Fruit fly (Drosophila melanogaster) whole organism, embryonic: ENCODE results near the gene sff.

Experiments used
- Ada2b ChIP-seq: fragments of 200-800 bp; sonication (Bioruptor generic); IDR thresholded peaks from 2 replicates; pipeline ENCODE4 v1.3.6; 2022; ENCODE audit warnings: missing biosample characterization, missing genetic modification characterization
- Adf1 ChIP-seq: fragments of 200-800 bp; sonication (Bioruptor generic); IDR thresholded peaks from 2 replicates; pipeline ENCODE4 v1.3.6; 2022; ENCODE audit warnings: missing biosample characterization, missing genetic modification characterization
- Asciz ChIP-seq: fragments of 200-800 bp; sonication (Bioruptor generic); optimal IDR thresholded peaks from 2 replicates; lab custom pipeline; 2017; ENCODE audit warnings: missing biosample characterization, mild to moderate bottlenecking, missing genetic modification characterization, missing genetic modification reagents
- Awh ChIP-seq: fragments of 200-800 bp; sonication (Bioruptor generic); IDR thresholded peaks from 2 replicates; pipeline ENCODE4, ENCODE4 v1.3.6; 2022; ENCODE audit warnings: missing biosample characterization, missing genetic modification characterization
- B-H2 ChIP-seq: fragments of 200-800 bp; sonication (Bioruptor generic); optimal IDR thresholded peaks from 2 replicates; lab custom pipeline; 2018; ENCODE audit warnings: missing biosample characterization, mild to moderate bottlenecking, missing genetic modification characterization
- Blimp-1 ChIP-seq: fragments of 200-800 bp; sonication (Bioruptor generic); optimal IDR thresholded peaks from 3 replicates; lab custom pipeline; 2018; ENCODE audit warnings: missing biosample characterization, missing genetic modification characterization, mild to moderate bottlenecking, moderate library complexity, missing genetic modification reagents
- BtbVII ChIP-seq: fragments of 200-800 bp; sonication (Bioruptor generic); optimal IDR thresholded peaks from 3 replicates; lab custom pipeline; 2017; ENCODE audit warnings: missing biosample characterization, mild to moderate bottlenecking, missing genetic modification characterization
- CG10543 ChIP-seq: fragments of 200-800 bp; sonication (Bioruptor generic); optimal IDR thresholded peaks from 3 replicates; lab custom pipeline; 2017; ENCODE audit warnings: missing biosample characterization, mild to moderate bottlenecking, missing genetic modification characterization, moderate library complexity
- CG11456 ChIP-seq: fragments of 200-800 bp; sonication (Bioruptor generic); IDR thresholded peaks from 3 replicates; pipeline ENCODE4 v1.3.6; 2022; ENCODE audit warnings: missing biosample characterization, missing genetic modification characterization
- CG11695 ChIP-seq: fragments of 200-800 bp; sonication (Bioruptor generic); IDR thresholded peaks from 3 replicates; pipeline ENCODE4 v1.3.6; 2022; ENCODE audit warnings: missing biosample characterization, missing genetic modification characterization
- CG13287 ChIP-seq: fragments of 200-800 bp; sonication (Bioruptor generic); IDR thresholded peaks from 2 replicates; pipeline ENCODE4 v1.3.6; 2022; ENCODE audit warnings: missing biosample characterization, missing genetic modification characterization; ENCODE audit not compliant: partially characterized antibody
- CG13894 ChIP-seq: fragments of 200-800 bp; sonication (Bioruptor generic); optimal IDR thresholded peaks from 3 replicates; lab custom pipeline; 2018; ENCODE audit warnings: missing biosample characterization, mild to moderate bottlenecking, missing genetic modification characterization, moderate library complexity
- CG15514 ChIP-seq: fragments of 200-800 bp; sonication (Bioruptor generic); optimal IDR thresholded peaks from 3 replicates; lab custom pipeline; 2017; ENCODE audit warnings: missing biosample characterization, missing genetic modification characterization, mild to moderate bottlenecking, moderate library complexity, missing genetic modification reagents
- CG32772 ChIP-seq: fragments of 200-800 bp; sonication (Bioruptor generic); IDR thresholded peaks from 2 replicates; pipeline ENCODE4 v1.3.6; 2022; ENCODE audit warnings: missing biosample characterization, missing genetic modification characterization
- CG3995 ChIP-seq: fragments of 200-800 bp; sonication (Bioruptor generic); optimal IDR thresholded peaks from 3 replicates; lab custom pipeline; 2016; ENCODE audit warnings: missing biosample characterization, missing genetic modification characterization
- CG4360 ChIP-seq: fragments of 200-800 bp; sonication (Bioruptor generic); IDR thresholded peaks from 2 replicates; pipeline ENCODE4 v1.3.6; 2022; ENCODE audit warnings: missing biosample characterization, missing genetic modification characterization
- CG7987 ChIP-seq: fragments of 200-800 bp; sonication (Bioruptor generic); optimal IDR thresholded peaks from 2 replicates; lab custom pipeline; 2018; ENCODE audit warnings: missing biosample characterization, mild to moderate bottlenecking, missing genetic modification characterization, moderate library complexity
- CG9932 ChIP-seq: fragments of 200-800 bp; sonication (Bioruptor generic); IDR thresholded peaks from 2 replicates; pipeline ENCODE4 v1.3.6; 2022; ENCODE audit warnings: missing biosample characterization, missing genetic modification characterization
- Deaf1 ChIP-seq: fragments of 200-800 bp; optimal IDR thresholded peaks from 3 replicates; lab custom pipeline; 2019; ENCODE audit warnings: missing biosample characterization, mild to moderate bottlenecking, missing genetic modification characterization, moderate library complexity
- Drgx ChIP-seq: fragments of 200-800 bp; sonication (Bioruptor generic); IDR thresholded peaks from 2 replicates; pipeline ENCODE4 v1.3.6; 2022; ENCODE audit warnings: missing biosample characterization, missing genetic modification characterization
- Med ChIP-seq: fragments of 200-800 bp; sonication (Bioruptor generic); peaks from one replicate; lab custom pipeline; 2016; ENCODE audit warnings: missing biosample characterization, missing genetic modification characterization, mild to moderate bottlenecking, inconsistent platforms, moderate library complexity
- NC2β ChIP-seq: fragments of 200-800 bp; sonication (Bioruptor generic); optimal IDR thresholded peaks from 2 replicates; lab custom pipeline; 2016; ENCODE audit warnings: missing biosample characterization, missing genetic modification characterization
- Oaz ChIP-seq: fragments of 200-800 bp; sonication (Bioruptor generic); IDR thresholded peaks from 2 replicates; pipeline ENCODE4 v1.3.6; 2022; ENCODE audit warnings: missing biosample characterization, missing genetic modification characterization
- Pdp1 ChIP-seq, 2 experiments: fragments of 200-800 bp; sonication (Bioruptor generic); optimal IDR thresholded peaks; 3 replicates each; lab custom pipeline; 2016; ENCODE audit warnings: missing biosample characterization in 2 of 2, missing genetic modification characterization in 2 of 2, mild to moderate bottlenecking in 1 of 2, moderate library complexity in 1 of 2
- Spps ChIP-seq: fragments of 200-800 bp; sonication (Bioruptor generic); optimal IDR thresholded peaks from 2 replicates; lab custom pipeline; 2018; ENCODE audit warnings: missing biosample characterization, mild to moderate bottlenecking, missing genetic modification characterization
- YL-1 ChIP-seq: fragments of 200-800 bp; sonication (Bioruptor generic); optimal IDR thresholded peaks from 3 replicates; lab custom pipeline; 2017; ENCODE audit warnings: missing biosample characterization, mild to moderate bottlenecking, missing genetic modification characterization
- ase ChIP-seq: fragments of 200-800 bp; sonication (Bioruptor generic); IDR thresholded peaks from 3 replicates; pipeline ENCODE4 v1.3.6; 2022; ENCODE audit warnings: missing biosample characterization, missing genetic modification characterization
- bsh ChIP-seq, 2 experiments: fragments of 200-800 bp; sonication (Bioruptor generic); optimal IDR thresholded peaks; 2 replicates each; lab custom pipeline; 2017 to 2018; ENCODE audit warnings: mild to moderate bottlenecking in 2 of 2, missing biosample characterization in 2 of 2, missing genetic modification characterization in 2 of 2, moderate library complexity in 1 of 2
- caup ChIP-seq: fragments of 200-800 bp; sonication (Bioruptor generic); optimal IDR thresholded peaks from 3 replicates; lab custom pipeline; 2017; ENCODE audit warnings: missing biosample characterization, mild to moderate bottlenecking, missing genetic modification characterization, moderate library complexity; ENCODE audit not compliant: severe bottlenecking
- cwo ChIP-seq: fragments of 200-800 bp; sonication (Bioruptor generic); optimal IDR thresholded peaks from 3 replicates; lab custom pipeline; 2017; ENCODE audit warnings: missing biosample characterization, missing genetic modification characterization, mild to moderate bottlenecking, moderate library complexity, missing genetic modification reagents
- ftz-f1 ChIP-seq: fragments of 200-800 bp; sonication (Bioruptor generic); optimal IDR thresholded peaks from 2 replicates; lab custom pipeline; 2016; ENCODE audit warnings: missing biosample characterization, missing genetic modification characterization
- gro ChIP-seq: fragments of 200-800 bp; sonication (Bioruptor generic); optimal IDR thresholded peaks from 2 replicates; lab custom pipeline; 2016; ENCODE audit warnings: missing biosample characterization, missing genetic modification characterization
- klu ChIP-seq: fragments of 200-800 bp; sonication (Bioruptor generic); IDR thresholded peaks from 2 replicates; pipeline ENCODE4 v1.3.6; 2022; ENCODE audit warnings: missing biosample characterization, missing genetic modification characterization
- kni ChIP-seq: fragments of 200-800 bp; sonication (Bioruptor generic); optimal IDR thresholded peaks from 3 replicates; lab custom pipeline; 2017; ENCODE audit warnings: mild to moderate bottlenecking, missing biosample characterization, missing genetic modification reagents, missing genetic modification characterization
- lbe ChIP-seq: fragments of 200-800 bp; sonication (Bioruptor generic); optimal IDR thresholded peaks from 2 replicates; lab custom pipeline; 2016; ENCODE audit warnings: missing biosample characterization, mild to moderate bottlenecking, missing genetic modification characterization
- mirr ChIP-seq: fragments of 200-800 bp; sonication (Bioruptor generic); optimal IDR thresholded peaks from 3 replicates; lab custom pipeline; 2018; ENCODE audit warnings: missing biosample characterization, mild to moderate bottlenecking, missing genetic modification characterization
- nerfin-1 ChIP-seq: fragments of 200-800 bp; sonication (Bioruptor generic); optimal IDR thresholded peaks from 3 replicates; lab custom pipeline; 2019; ENCODE audit warnings: missing biosample characterization, mild to moderate bottlenecking, missing genetic modification characterization, moderate library complexity
- otp ChIP-seq: fragments of 200-800 bp; sonication (Bioruptor generic); IDR thresholded peaks from 3 replicates; pipeline ENCODE4, ENCODE4 v1.3.6; 2022; ENCODE audit warnings: missing biosample characterization, missing genetic modification characterization
- rib ChIP-seq: fragments of 200-800 bp; sonication (Bioruptor generic); IDR thresholded peaks from 2 replicates; pipeline ENCODE4 v1.3.6; 2022; ENCODE audit warnings: missing biosample characterization, missing genetic modification characterization
- sob ChIP-seq: fragments of 200-800 bp; sonication (Bioruptor generic); IDR thresholded peaks from 2 replicates; pipeline ENCODE4 v1.3.6; 2022; ENCODE audit warnings: missing biosample characterization, missing genetic modification characterization
- sug ChIP-seq: fragments of 200-800 bp; optimal IDR thresholded peaks from 2 replicates; lab custom pipeline; 2019; ENCODE audit warnings: missing biosample characterization, mild to moderate bottlenecking, missing genetic modification characterization, moderate library complexity
- twi ChIP-seq: fragments of 200-800 bp; optimal IDR thresholded peaks from 2 replicates; lab custom pipeline; 2019; ENCODE audit warnings: missing biosample characterization, mild to moderate bottlenecking, missing genetic modification characterization, moderate library complexity
- vvl ChIP-seq: fragments of 200-800 bp; sonication (Bioruptor generic); IDR thresholded peaks from 2 replicates; pipeline ENCODE4 v1.3.6; 2022; ENCODE audit warnings: missing biosample characterization, missing genetic modification characterization

sff gene

DNA sequence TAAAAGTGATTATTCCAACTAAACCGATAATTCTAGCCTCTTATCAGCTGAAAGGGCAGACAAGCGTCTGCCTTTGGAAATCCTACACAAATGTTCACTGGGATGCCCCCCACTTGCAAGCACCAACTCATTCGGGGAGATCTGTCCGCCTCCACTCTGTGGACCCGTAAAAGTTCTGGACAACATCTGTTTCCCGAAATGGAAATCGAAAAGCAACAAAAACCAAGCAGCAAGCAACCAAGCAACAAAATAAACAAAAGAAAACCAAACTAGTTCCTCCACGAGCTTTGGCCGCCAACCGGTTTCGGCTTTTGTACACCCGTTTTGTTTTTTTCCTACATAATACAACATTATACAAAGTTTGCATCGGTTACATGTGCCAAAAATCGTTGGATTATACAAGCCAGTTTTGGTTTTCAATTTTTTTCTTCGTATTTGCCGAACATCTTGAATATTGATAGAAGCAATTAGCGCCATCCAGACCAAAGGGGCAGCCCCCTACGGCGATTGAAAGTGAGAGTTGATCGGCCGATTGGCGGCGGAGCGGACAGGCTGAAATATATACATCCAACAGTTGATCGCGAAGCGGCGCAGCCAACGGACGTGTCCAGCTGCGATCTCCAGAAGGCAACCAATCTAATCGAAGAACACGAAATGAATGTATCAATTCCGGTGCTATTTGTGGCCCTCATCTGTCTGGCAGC, 34.1 kb upstream of the sff start, which contains the start of gene CG17032 (continued):
- TF ChIP-seq CG32772: no peak
- TF ChIP-seq sug (tag; lab: Kevin White, UChicago): peak; percentile 95
- TF ChIP-seq klu (GFP tag; lab: Robert Waterston, UW): no peak
- peak in 1 of 2 experiments; percentile 30 for TF ChIP-seq bsh (GFP tag; optimal IDR thresholded peaks at IDR 0.05; lab: Kevin White, UChicago)
- TF ChIP-seq Awh (GFP tag; lab: Robert Waterston, UW): peak; percentile 44; the same call in 1 of the 2 replicates
- peak; percentile 28; the same call in 1 of the 2 replicates for TF ChIP-seq CG13287
- TF ChIP-seq Pdp1 (GFP tag; optimal IDR thresholded peaks at IDR 0.05; lab: Kevin White, UChicago): peak in 1 of 2 experiments; percentile 95
- peak; percentile 63; the same call in 2 of the 3 replicates for TF ChIP-seq otp
- TF ChIP-seq Oaz (GFP tag; lab: Robert Waterston, UW): no peak
- TF ChIP-seq B-H2 (GFP tag; lab: Kevin White, UChicago): peak; percentile 67
- TF ChIP-seq CG4360 (GFP tag; lab: Robert Waterston, UW): no peak
- TF ChIP-seq Blimp-1 (GFP tag; lab: Kevin White, UChicago): peak; percentile 100
- TF ChIP-seq nerfin-1 (tag; lab: Kevin White, UChicago): no peak
- TF ChIP-seq Asciz (GFP tag; lab: Kevin White, UChicago): no peak
- TF ChIP-seq ase (GFP tag; lab: Robert Waterston, UW): no peak
- 0 out of 2 replicates have a peak, but pooled peaks have one; percentile 17 for TF ChIP-seq sob (GFP tag; lab: Robert Waterston, UW)
- TF ChIP-seq cwo (GFP tag; lab: Kevin White, UChicago): peak; percentile 53
- TF ChIP-seq CG10543: peak; percentile 82
- peak; percentile 55 for TF ChIP-seq gro (GFP tag; lab: Kevin White, UChicago)
- no peak for TF ChIP-seq NC2β
- peak; percentile 2 for TF ChIP-seq Spps (tag; lab: Kevin White, UChicago)
- peak; percentile 75 for TF ChIP-seq vvl (GFP tag; lab: Robert Waterston, UW)
- TF ChIP-seq CG11695 (GFP tag; lab: Robert Waterston, UW): peak; percentile 25; the same call in 1 of the 3 replicates
- peak; percentile 26 for TF ChIP-seq CG15514 (GFP tag; lab: Kevin White, UChicago)
- TF ChIP-seq BtbVII: peak; percentile 34
- peak; percentile 7; the same call in 1 of the 2 replicates for TF ChIP-seq Ada2b
- TF ChIP-seq Deaf1 (tag; lab: Kevin White, UChicago): peak; percentile 57
- no peak for TF ChIP-seq CG3995 (GFP tag; lab: Kevin White, UChicago)
- TF ChIP-seq Adf1 (GFP tag; lab: Robert Waterston, UW): peak; percentile 57; the same call in 1 of the 2 replicates
- TF ChIP-seq CG9932 (GFP tag; lab: Robert Waterston, UW): peak; percentile 40; the same call in 1 of the 2 replicates
- peak; percentile 47 for TF ChIP-seq twi (tag; lab: Kevin White, UChicago)
- TF ChIP-seq mirr (GFP tag; lab: Kevin White, UChicago): peak; percentile 38
- peak; percentile 2 for TF ChIP-seq ftz-f1 (GFP tag; lab: Kevin White, UChicago)
- TF ChIP-seq caup (GFP tag; lab: Kevin White, UChicago): peak; percentile 15
- TF ChIP-seq CG7987 (GFP tag; lab: Kevin White, UChicago): peak; percentile 30
- TF ChIP-seq lbe (GFP tag; lab: Kevin White, UChicago): no peak
- TF ChIP-seq kni (GFP tag; lab: Kevin White, UChicago): peak; percentile 75
- TF ChIP-seq CG11456 (GFP tag; lab: Robert Waterston, UW): 0 out of 3 replicates have a peak, but pooled peaks have one; percentile 57
- no peak for TF ChIP-seq YL-1 (GFP tag; lab: Kevin White, UChicago)
- peak; percentile 78; the same call in 1 of the 2 replicates for TF ChIP-seq rib (GFP tag; lab: Robert Waterston, UW)
- peak; percentile 62 for TF ChIP-seq Med (GFP tag; lab: Kevin White, UChicago)
- peak; percentile 14; the same call in 1 of the 2 replicates for TF ChIP-seq Drgx (GFP tag; lab: Robert Waterston, UW)
- TF ChIP-seq CG13894 (tag; lab: Kevin White, UChicago): peak; percentile 90
- TF ChIP-seq, all 482 proteins: peak for 46
